Fruit fly (Drosophila melanogaster): ENCODE data around the gene CG33493.

The CG33493 gene

DNA sequence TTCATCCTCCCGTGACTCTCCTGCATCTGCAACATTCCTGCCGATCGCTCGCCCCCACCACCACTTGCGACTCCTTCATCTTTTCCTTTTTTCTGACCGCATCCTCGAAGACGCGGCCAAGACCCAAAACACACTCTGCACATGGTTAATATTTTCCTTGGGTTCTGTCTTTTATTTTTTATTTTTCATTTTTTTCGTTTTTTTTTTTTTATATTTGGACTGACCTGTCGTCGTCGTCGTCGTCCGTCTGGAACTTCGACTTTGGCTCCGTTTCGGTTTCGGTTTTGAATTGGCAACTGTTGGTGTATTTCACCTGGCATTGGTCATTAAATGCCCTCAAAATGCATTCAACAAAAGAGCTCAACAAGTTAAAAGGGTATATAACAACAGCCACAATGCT lies 19.0 kb upstream of the CG33493 start:
- peak; percentile 49; the same call in 1 of the 3 replicates for TF ChIP-seq CG4496 (GFP tag; IDR thresholded peaks at IDR 0.05)
- no peak for TF ChIP-seq CG10348 (GFP tag; IDR thresholded peaks at IDR 0.05)

DNA sequence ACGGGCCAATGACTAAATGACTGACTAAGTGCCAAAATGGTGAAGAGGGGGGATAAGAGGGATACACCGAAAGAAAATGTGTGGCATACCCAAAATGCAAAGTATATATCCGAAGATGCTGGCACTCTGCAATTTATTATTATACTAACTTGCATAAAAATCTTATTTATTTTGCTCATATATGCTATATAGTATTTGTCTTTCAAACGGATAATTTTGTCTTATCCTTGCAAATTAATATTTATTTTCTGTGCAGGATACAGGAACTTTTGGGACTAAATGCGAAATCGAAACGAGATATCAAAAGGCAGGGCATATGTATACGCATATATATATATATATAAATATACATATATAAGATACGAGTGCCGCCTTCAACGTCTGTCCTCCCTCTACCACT lies 18.4 kb upstream of the CG33493 start:
- TF ChIP-seq CG14655 (GFP tag; optimal IDR thresholded peaks at IDR 0.05) (peak; percentile 17), EcR (GFP tag; optimal IDR thresholded peaks at IDR 0.05) (peak; percentile 36), CG4496 (GFP tag; IDR thresholded peaks at IDR 0.05) (peak; percentile 36; the same call in 1 of the 3 replicates), CG15710 (tag; optimal IDR thresholded peaks at IDR 0.05) (peak; percentile 75), Snoo (tag; optimal IDR thresholded peaks at IDR 0.05) (peak; percentile 64), Ets98B (GFP tag; IDR thresholded peaks at IDR 0.05) (no peak), CG13204 (GFP tag; optimal IDR thresholded peaks at IDR 0.05) (no peak), CG34367 (tag; optimal IDR thresholded peaks at IDR 0.05) (peak; percentile 23), CG8301 (tag; optimal IDR thresholded peaks at IDR 0.05) (no peak), CG17806 (tag; optimal IDR thresholded peaks at IDR 0.05) (peak; percentile 61), Pif1B (GFP tag; optimal IDR thresholded peaks at IDR 0.05) (peak; percentile 52), gl (tag; optimal IDR thresholded peaks at IDR 0.05) (no peak), CG32121 (GFP tag; IDR thresholded peaks at IDR 0.05) (no peak), CG9948 (tag; optimal IDR thresholded peaks at IDR 0.05) (peak; percentile 69), CG8159 (tag; optimal IDR thresholded peaks at IDR 0.05) (peak; percentile 81)

dm6 chr3L:10709132-10709531 lies 16.2 kb upstream of the CG33493 start:
- peak; percentile 49 for TF ChIP-seq rn (GFP tag; IDR thresholded peaks at IDR 0.05)
- no peak for TF ChIP-seq CG12605 (GFP tag; IDR thresholded peaks at IDR 0.05)
- no peak for TF ChIP-seq CG34367 (tag; optimal IDR thresholded peaks at IDR 0.05)
- TF ChIP-seq CG9948 (tag; optimal IDR thresholded peaks at IDR 0.05), result peak; percentile 18
- peak; percentile 46 for TF ChIP-seq CG8159 (tag; optimal IDR thresholded peaks at IDR 0.05)
- TF ChIP-seq gl (tag; optimal IDR thresholded peaks at IDR 0.05), result no peak
- peak; percentile 7; the same call in 1 of the 2 replicates for TF ChIP-seq CG10348 (GFP tag; IDR thresholded peaks at IDR 0.05)
- peak; percentile 80 for TF ChIP-seq CG32121 (GFP tag; IDR thresholded peaks at IDR 0.05)
- TF ChIP-seq CG17806 (tag; optimal IDR thresholded peaks at IDR 0.05), result peak; percentile 34
- TF ChIP-seq CG8301 (tag; optimal IDR thresholded peaks at IDR 0.05), result peak; percentile 59
- peak; percentile 50 for TF ChIP-seq Pif1A (GFP tag; optimal IDR thresholded peaks at IDR 0.05)
- peak; percentile 2 for TF ChIP-seq Pif1B (GFP tag; optimal IDR thresholded peaks at IDR 0.05)
- no peak; the same call in 1 of the 3 replicates for TF ChIP-seq CG4496 (GFP tag; IDR thresholded peaks at IDR 0.05)
- TF ChIP-seq CG14655 (GFP tag; optimal IDR thresholded peaks at IDR 0.05), result peak; percentile 70
- peak; percentile 58 for TF ChIP-seq Ets98B (GFP tag; IDR thresholded peaks at IDR 0.05)
- no peak for TF ChIP-seq CG13204 (GFP tag; optimal IDR thresholded peaks at IDR 0.05)
- peak; percentile 52 for TF ChIP-seq Snoo (tag; optimal IDR thresholded peaks at IDR 0.05)
- no peak for TF ChIP-seq EcR (GFP tag; optimal IDR thresholded peaks at IDR 0.05)
- 0 out of 3 replicates have a peak, but pooled peaks have one; percentile 52 for TF ChIP-seq fd96Ca (GFP tag; IDR thresholded peaks at IDR 0.05)
- no peak for TF ChIP-seq D1 (tag; optimal IDR thresholded peaks at IDR 0.05)
- TF ChIP-seq CG15710 (tag; optimal IDR thresholded peaks at IDR 0.05), result peak; percentile 42

dm6 chr3L:10704482-10704993 lies 11.6 kb upstream of the CG33493 start:
- peak; percentile 39 for TF ChIP-seq CG17806 (tag; optimal IDR thresholded peaks at IDR 0.05)
- no peak for TF ChIP-seq fd96Ca (GFP tag; IDR thresholded peaks at IDR 0.05)
- no peak for TF ChIP-seq Pif1B (GFP tag; optimal IDR thresholded peaks at IDR 0.05)
- no peak for TF ChIP-seq D1 (tag; optimal IDR thresholded peaks at IDR 0.05)
- no peak for TF ChIP-seq Pif1A (GFP tag; optimal IDR thresholded peaks at IDR 0.05)
- peak; percentile 53 for TF ChIP-seq CG8159 (tag; optimal IDR thresholded peaks at IDR 0.05)
- no peak for TF ChIP-seq gl (tag; optimal IDR thresholded peaks at IDR 0.05)
- TF ChIP-seq CG9948 (tag; optimal IDR thresholded peaks at IDR 0.05), result peak; percentile 16
- TF ChIP-seq CG8301 (tag; optimal IDR thresholded peaks at IDR 0.05), result peak; percentile 4
- TF ChIP-seq CG13204 (GFP tag; optimal IDR thresholded peaks at IDR 0.05), result no peak
- TF ChIP-seq CG10348 (GFP tag; IDR thresholded peaks at IDR 0.05), result no peak
- peak; percentile 26 for TF ChIP-seq Snoo (tag; optimal IDR thresholded peaks at IDR 0.05)
- TF ChIP-seq EcR (GFP tag; optimal IDR thresholded peaks at IDR 0.05), result no peak
- no peak for TF ChIP-seq Ets98B (GFP tag; IDR thresholded peaks at IDR 0.05)
- peak; percentile 18 for TF ChIP-seq CG15710 (tag; optimal IDR thresholded peaks at IDR 0.05)
- TF ChIP-seq CG14655 (GFP tag; optimal IDR thresholded peaks at IDR 0.05), result peak; percentile 6
- TF ChIP-seq CG34367 (tag; optimal IDR thresholded peaks at IDR 0.05), result peak; percentile 16
- no peak for TF ChIP-seq rn (GFP tag; IDR thresholded peaks at IDR 0.05)
- TF ChIP-seq CG12605 (GFP tag; IDR thresholded peaks at IDR 0.05), result 0 out of 2 replicates have a peak, but pooled peaks have one; percentile 35
- no peak for TF ChIP-seq CG32121 (GFP tag; IDR thresholded peaks at IDR 0.05)
- TF ChIP-seq CG4496 (GFP tag; IDR thresholded peaks at IDR 0.05), result peak; percentile 16; the same call in 1 of the 3 replicates

DNA sequence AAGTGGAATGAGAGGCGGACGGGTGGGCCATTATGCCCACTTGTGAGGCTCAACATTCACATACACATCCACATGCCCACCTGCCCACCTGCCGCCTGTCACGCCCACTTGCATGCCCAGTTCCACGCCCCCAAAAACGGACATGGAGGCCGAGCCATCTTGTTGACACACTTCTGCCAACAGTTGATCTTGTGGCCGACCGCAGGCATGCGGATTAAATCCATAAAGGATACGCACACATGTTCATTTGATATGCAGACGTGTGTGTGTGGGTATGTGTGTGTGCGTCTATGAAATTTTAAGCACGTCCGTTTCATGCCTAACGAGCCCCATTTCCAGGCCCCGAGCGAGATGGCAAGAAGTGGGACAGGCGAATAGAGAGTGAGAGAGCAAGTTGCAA lies 9.2 kb upstream of the CG33493 start:
- TF ChIP-seq Ets98B (GFP tag; IDR thresholded peaks at IDR 0.05) (no peak), EcR (GFP tag; optimal IDR thresholded peaks at IDR 0.05) (no peak), rn (GFP tag; IDR thresholded peaks at IDR 0.05) (no peak), Snoo (tag; optimal IDR thresholded peaks at IDR 0.05) (no peak), CG4496 (GFP tag; IDR thresholded peaks at IDR 0.05) (no peak), Pif1A (GFP tag; optimal IDR thresholded peaks at IDR 0.05) (no peak), CG10348 (GFP tag; IDR thresholded peaks at IDR 0.05) (no peak), CG32121 (GFP tag; IDR thresholded peaks at IDR 0.05) (no peak), CG13204 (GFP tag; optimal IDR thresholded peaks at IDR 0.05) (no peak), D1 (tag; optimal IDR thresholded peaks at IDR 0.05) (no peak), Pif1B (GFP tag; optimal IDR thresholded peaks at IDR 0.05) (no peak), CG14655 (GFP tag; optimal IDR thresholded peaks at IDR 0.05) (no peak), gl (tag; optimal IDR thresholded peaks at IDR 0.05) (no peak), CG8159 (tag; optimal IDR thresholded peaks at IDR 0.05) (no peak), CG34367 (tag; optimal IDR thresholded peaks at IDR 0.05) (no peak), CG9948 (tag; optimal IDR thresholded peaks at IDR 0.05) (no peak), CG15710 (tag; optimal IDR thresholded peaks at IDR 0.05) (no peak), CG17806 (tag; optimal IDR thresholded peaks at IDR 0.05) (no peak), CG12605 (GFP tag; IDR thresholded peaks at IDR 0.05) (no peak)
